Worm (Caenorhabditis elegans) whole organism, L1 larva: ENCODE data around the gene lipl-8.

Experiments
- nhr-11 ChIP-seq: fragments of 150-350 bp; optimal IDR thresholded peaks from 2 replicates; lab custom pipeline; 2014; ENCODE audit warnings: missing biosample characterization, missing genetic modification characterization
- nhr-76 ChIP-seq: sonication (generic microtip); optimal IDR thresholded peaks from 2 replicates; lab custom pipeline; 2017; ENCODE audit warnings: missing biosample characterization, missing genetic modification characterization
- unc-62 ChIP-seq: fragments of 150-350 bp; optimal IDR thresholded peaks from 2 replicates; lab custom pipeline; 2014; ENCODE audit warnings: missing biosample characterization, missing genetic modification reagents, missing genetic modification characterization

- no peak for TF ChIP-seq unc-62 (GFP tag; lab: Kevin White, UChicago)
- TF ChIP-seq nhr-11 (tag; lab: Kevin White, UChicago), result no peak
- no peak for TF ChIP-seq nhr-76 (tag; lab: Kevin White, UChicago)
These were observed 49.8 kb downstream of the lipl-8 start, which contains the start of gene set-5 for ce11 chrV:14698666-14699065.
